Worm (Caenorhabditis elegans): ENCODE measurements around the gene npr-15.

- TF ChIP-seq ceh-16 (tag; optimal IDR thresholded peaks at IDR 0.05) (no peak), unc-39 (tag; optimal IDR thresholded peaks at IDR 0.05) (no peak), C34F6.9 (tag; optimal IDR thresholded peaks at IDR 0.05) (no peak), ztf-1 (GFP tag; conservative IDR thresholded peaks at IDR 0.05) (no peak), unc-62 (GFP tag; optimal IDR thresholded peaks at IDR 0.05) (no peak), elt-3 (tag; optimal IDR thresholded peaks at IDR 0.05) (no peak), mab-5 (tag; optimal IDR thresholded peaks at IDR 0.05) (no peak), ZK546.5 (tag; optimal IDR thresholded peaks at IDR 0.05) (no peak), ama-1 (optimal IDR thresholded peaks at IDR 0.05) (no peak), lin-13 (GFP tag; optimal IDR thresholded peaks at IDR 0.05) (no peak), lin-39 (tag; optimal IDR thresholded peaks at IDR 0.05) (no peak), mdl-1 (tag; optimal IDR thresholded peaks at IDR 0.05) (no peak), egl-27 (tag; optimal IDR thresholded peaks at IDR 0.05) (no peak)
These were observed 42.0 kb downstream of the npr-15 start for ce11 chrIII:3652427-3652826.

All from whole organism, L2 larva.